Fruit fly (Drosophila melanogaster) Kc167 (cell line): ENCODE data around the gene MFS9.

Experiments
- h ChIP-seq: fragments of >200 bp; optimal IDR thresholded peaks from 3 replicates; lab custom pipeline; 2018; ENCODE audit warnings: missing external identifiers
- insv ChIP-seq: fragments of >200 bp; optimal IDR thresholded peaks from 3 replicates; lab custom pipeline; 2018; ENCODE audit warnings: missing external identifiers

The MFS9 gene

dm6 chr3R:20464267-20464768, 48.0 kb downstream of the MFS9 start:
- TF ChIP-seq insv (lab: Kevin White, UChicago): no peak
- TF ChIP-seq h (lab: Kevin White, UChicago): no peak
